Fruit fly (Drosophila melanogaster): Measurements from ENCODE around the gene norpA.

The norpA gene

dm6 chrX:4324781-4325180 lies 2.4 kb downstream of the norpA start (continued):
- TF ChIP-seq eg (GFP tag; IDR thresholded peaks at IDR 0.05) (peak; percentile 99), CG3919 (GFP tag; optimal IDR thresholded peaks at IDR 0.05) (peak; percentile 99), CG3032 (tag; optimal IDR thresholded peaks at IDR 0.05) (peak; percentile 97), Sox15 (GFP tag; optimal IDR thresholded peaks at IDR 0.05) (peak; percentile 99), Sox102F (GFP tag; optimal IDR thresholded peaks at IDR 0.05) (peak; percentile 99), dac (GFP tag; optimal IDR thresholded peaks at IDR 0.05) (peak; percentile 95), Eip93F (GFP tag; optimal IDR thresholded peaks at IDR 0.05) (peak; percentile 98), salr (GFP tag; optimal IDR thresholded peaks at IDR 0.05) (peak; percentile 91 to 97), CG6276 (GFP tag; optimal IDR thresholded peaks at IDR 0.05) (peak; percentile 97), CG6854 (GFP tag; optimal IDR thresholded peaks at IDR 0.05) (peak; percentile 98), Ets21C (GFP tag; optimal IDR thresholded peaks at IDR 0.05) (peak; percentile 99), fd59A (GFP tag; optimal IDR thresholded peaks at IDR 0.05) (peak; percentile 98), CG6163 (GFP tag; IDR thresholded peaks at IDR 0.05) (peak; percentile 100), Hr39 (GFP tag; optimal IDR thresholded peaks at IDR 0.05) (peak; percentile 100), CG10669 (GFP tag; optimal IDR thresholded peaks at IDR 0.05) (peak; percentile 98)

- peak in 1 of 2 experiments; percentile 13 for TF ChIP-seq salr (GFP tag; optimal IDR thresholded peaks at IDR 0.05)
- peak; percentile 33 for TF ChIP-seq CG10669 (GFP tag; optimal IDR thresholded peaks at IDR 0.05)
- no peak for TF ChIP-seq svp (GFP tag)
- TF ChIP-seq CG1621 (tag; optimal IDR thresholded peaks at IDR 0.05) = no peak
- TF ChIP-seq fkh (GFP tag; optimal IDR thresholded peaks at IDR 0.05) = no peak
- no peak for TF ChIP-seq CG8319 (GFP tag; optimal IDR thresholded peaks at IDR 0.05)
- no peak for TF ChIP-seq CG7368 (GFP tag; optimal IDR thresholded peaks at IDR 0.05)
- TF ChIP-seq CG6163 (GFP tag; IDR thresholded peaks at IDR 0.05) = peak; percentile 51; the same call in 1 of the 3 replicates
- TF ChIP-seq Eip93F (GFP tag; optimal IDR thresholded peaks at IDR 0.05) = no peak
- TF ChIP-seq Sox14 (GFP tag; optimal IDR thresholded peaks at IDR 0.05) = no peak
- no peak for TF ChIP-seq ss (GFP tag; optimal IDR thresholded peaks at IDR 0.05)
- TF ChIP-seq CG16779 (tag; optimal IDR thresholded peaks at IDR 0.05) = no peak
- no peak for TF ChIP-seq Sox102F (GFP tag; optimal IDR thresholded peaks at IDR 0.05)
- TF ChIP-seq Eip78C (GFP tag) = peak; percentile 70
- TF ChIP-seq CG11762 (GFP tag; optimal IDR thresholded peaks at IDR 0.05; ENCODE audit: insufficient read depth) = no peak
- no peak for TF ChIP-seq spab (GFP tag; optimal IDR thresholded peaks at IDR 0.05)
- no peak for TF ChIP-seq cyc (GFP tag; optimal IDR thresholded peaks at IDR 0.05)
- TF ChIP-seq CG9139 (GFP tag; optimal IDR thresholded peaks at IDR 0.05) = no peak
- no peak for TF ChIP-seq CG32006 (GFP tag; optimal IDR thresholded peaks at IDR 0.05)
- no peak for TF ChIP-seq pdm3 (GFP tag; optimal IDR thresholded peaks at IDR 0.05)
- TF ChIP-seq Lpt (GFP tag; optimal IDR thresholded peaks at IDR 0.05) = no peak
- TF ChIP-seq CG8119 (GFP tag; IDR thresholded peaks at IDR 0.05) = no peak
- no peak for TF ChIP-seq CG6792 (GFP tag; optimal IDR thresholded peaks at IDR 0.05)
- TF ChIP-seq vri (GFP tag; optimal IDR thresholded peaks at IDR 0.05) = no peak
- no peak for TF ChIP-seq CG11902 (GFP tag; optimal IDR thresholded peaks at IDR 0.05)
- no peak for TF ChIP-seq dac (GFP tag; optimal IDR thresholded peaks at IDR 0.05)
- TF ChIP-seq esn (GFP tag; optimal IDR thresholded peaks at IDR 0.05) = no peak
- TF ChIP-seq eg (GFP tag; IDR thresholded peaks at IDR 0.05) = peak; percentile 37; the same call in 2 of the 3 replicates
- TF ChIP-seq CG11294 (GFP tag; IDR thresholded peaks at IDR 0.05) = no peak
- no peak for TF ChIP-seq CG6854 (GFP tag; optimal IDR thresholded peaks at IDR 0.05)
- TF ChIP-seq Eip75B (GFP tag; optimal IDR thresholded peaks at IDR 0.05) = no peak
Observed at dm6 chrX:4325346-4325745, 2.9 kb downstream of the norpA start.

dm6 chrX:4329357-4329756 lies 6.9 kb downstream of the norpA start, which contains the start of gene CG12693:
Gene CG12693, minus strand, starts transcription at chrX:4329457.
- TF ChIP-seq CG32006 (GFP tag; optimal IDR thresholded peaks at IDR 0.05) (no peak), ss (GFP tag; optimal IDR thresholded peaks at IDR 0.05) (no peak), pdm3 (GFP tag; optimal IDR thresholded peaks at IDR 0.05) (no peak), CG1621 (tag; optimal IDR thresholded peaks at IDR 0.05) (no peak), CG11762 (GFP tag; optimal IDR thresholded peaks at IDR 0.05; ENCODE audit: insufficient read depth) (no peak), Sox102F (GFP tag; optimal IDR thresholded peaks at IDR 0.05) (no peak), Eip93F (GFP tag; optimal IDR thresholded peaks at IDR 0.05) (no peak), Ets21C (GFP tag; optimal IDR thresholded peaks at IDR 0.05) (no peak), CG8319 (GFP tag; optimal IDR thresholded peaks at IDR 0.05) (no peak), CG8119 (GFP tag; IDR thresholded peaks at IDR 0.05) (no peak), CG6792 (GFP tag; optimal IDR thresholded peaks at IDR 0.05) (no peak), CG7368 (GFP tag; optimal IDR thresholded peaks at IDR 0.05) (no peak), CG9139 (GFP tag; optimal IDR thresholded peaks at IDR 0.05) (no peak), fd85E (GFP tag; optimal IDR thresholded peaks at IDR 0.05) (no peak), achi (GFP tag; optimal IDR thresholded peaks at IDR 0.05) (no peak)

Measured in whole organism, prepupa.